Worm (Caenorhabditis elegans): ENCODE results near the gene sri-9.
A peak's percentile ranks its signal among the peaks of the same experiment; 100 is the strongest.

sri-9 gene

DNA sequence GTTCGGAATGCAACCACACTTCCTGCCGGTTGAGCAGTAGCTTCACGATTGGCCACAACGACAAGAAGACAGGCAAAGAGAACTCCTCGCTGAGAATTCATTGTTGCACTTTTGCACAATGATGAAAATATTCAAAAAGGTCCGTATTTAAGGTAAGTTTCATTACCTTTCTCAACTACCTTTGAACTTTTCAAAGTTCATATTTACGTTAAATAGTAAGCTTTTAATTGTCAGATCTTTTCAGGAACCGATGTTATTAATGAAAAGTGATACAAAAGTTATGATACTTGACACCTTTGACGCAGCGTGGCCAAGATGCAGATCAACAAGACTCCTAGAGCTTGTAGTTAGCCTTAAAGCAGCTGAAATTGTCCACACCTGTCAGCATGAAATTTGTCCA, 20.1 kb downstream of the sri-9 start, which contains the start of gene F49H6.12:
Gene F49H6.12, minus strand, starts transcription at position 101 of the 400 bp plus-strand sequence.
- TF ChIP-seq nhr-28 (tag; optimal IDR thresholded peaks at IDR 0.05): no peak
- TF ChIP-seq nhr-25 (tag; optimal IDR thresholded peaks at IDR 0.05): no peak
- no peak for TF ChIP-seq ZK546.5 (tag; optimal IDR thresholded peaks at IDR 0.05)

DNA sequence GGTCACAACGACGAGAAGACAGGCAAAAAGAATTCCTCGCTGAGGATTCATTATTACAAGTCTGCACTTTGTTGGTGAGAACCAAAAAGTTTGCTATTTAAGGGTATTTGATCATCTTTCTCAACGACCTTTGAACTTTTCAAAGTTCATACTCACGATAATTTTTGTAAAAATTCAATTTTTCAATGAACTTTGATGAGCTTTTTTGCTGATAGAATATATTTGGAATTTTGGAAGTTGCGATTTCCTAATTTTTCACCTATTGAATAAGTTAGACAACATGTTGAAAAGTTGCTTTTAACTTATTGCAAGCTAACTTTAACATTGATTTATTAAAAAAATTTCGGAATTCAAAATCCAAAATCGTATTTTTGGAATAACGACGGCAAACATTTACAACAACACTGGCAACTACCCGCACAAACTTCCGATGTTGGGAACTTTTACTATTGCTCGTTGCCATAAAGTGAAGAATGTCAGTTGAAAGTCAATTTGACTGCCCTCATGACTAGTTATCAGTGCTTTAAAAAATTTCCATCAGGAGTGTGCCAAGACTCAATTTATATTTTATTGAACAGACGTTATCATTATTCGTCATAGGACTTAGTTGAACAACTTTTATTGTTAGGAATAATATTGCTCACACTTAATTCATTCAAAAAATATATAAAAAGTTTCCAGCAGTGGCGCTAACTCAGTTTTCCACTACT, 21.5 kb downstream of the sri-9 start, which contains the start of the genes F49H6.8 and F49H6.5:
Gene F49H6.8, minus strand, starts transcription at position 51 of the 710 bp plus-strand sequence.
Gene F49H6.5, plus strand, starts transcription at position 629 of the 710 bp plus-strand sequence.
- TF ChIP-seq egl-5 (tag; optimal IDR thresholded peaks at IDR 0.05) (no peak), ama-1 (optimal IDR thresholded peaks at IDR 0.05) (no peak), ceh-16 (tag; optimal IDR thresholded peaks at IDR 0.05) (no peak), ztf-11 (tag; optimal IDR thresholded peaks at IDR 0.05) (no peak), ceh-28 (tag; optimal IDR thresholded peaks at IDR 0.05) (no peak), elt-2 (tag; optimal IDR thresholded peaks at IDR 0.05) (peak; percentile 70), daf-12 (tag; optimal IDR thresholded peaks at IDR 0.05) (no peak), nfya-1 (tag; optimal IDR thresholded peaks at IDR 0.05; ENCODE audit: insufficient read depth) (no peak), mdl-1 (tag; optimal IDR thresholded peaks at IDR 0.05) (no peak), hmg-11 (tag; optimal IDR thresholded peaks at IDR 0.05) (no peak), nhr-77 (tag; optimal IDR thresholded peaks at IDR 0.05) (no peak), mml-1 (tag; optimal IDR thresholded peaks at IDR 0.05) (no peak), jun-1 (tag; optimal IDR thresholded peaks at IDR 0.05) (peak; percentile 21), egl-27 (tag; optimal IDR thresholded peaks at IDR 0.05) (no peak), nhr-11 (tag; optimal IDR thresholded peaks at IDR 0.05) (no peak), nhr-12 (tag; optimal IDR thresholded peaks at IDR 0.05) (no peak)

DNA sequence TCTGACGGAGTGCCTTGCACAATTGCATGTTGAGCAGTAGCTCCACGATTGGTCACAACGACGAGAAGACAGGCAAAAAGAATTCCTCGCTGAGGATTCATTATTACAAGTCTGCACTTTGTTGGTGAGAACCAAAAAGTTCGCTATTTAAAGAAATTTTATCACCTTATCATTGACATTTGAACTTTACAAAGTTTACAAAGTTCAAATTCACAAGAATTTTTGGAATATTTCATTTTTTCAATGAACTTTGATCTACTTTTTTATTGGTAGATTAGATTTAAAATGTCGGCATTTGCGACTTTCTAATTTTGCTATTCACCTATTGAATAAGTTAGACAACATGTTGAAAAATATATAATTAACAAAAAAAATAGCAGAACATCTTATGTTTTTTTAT, 25.0 kb downstream of the sri-9 start, which contains the start of gene F49H6.15:
Gene F49H6.15, minus strand, starts transcription at position 101 of the 400 bp plus-strand sequence.
- TF ChIP-seq pqm-1 (tag; optimal IDR thresholded peaks at IDR 0.05) (no peak), ama-1 (optimal IDR thresholded peaks at IDR 0.05) (no peak), fkh-2 (tag; optimal IDR thresholded peaks at IDR 0.05) (no peak), fos-1 (tag; optimal IDR thresholded peaks at IDR 0.05) (no peak), nhr-25 (tag; optimal IDR thresholded peaks at IDR 0.05) (no peak), tbx-2 (tag; optimal IDR thresholded peaks at IDR 0.05) (no peak), ceh-9 (tag; optimal IDR thresholded peaks at IDR 0.05) (no peak), ceh-82 (tag; optimal IDR thresholded peaks at IDR 0.05) (no peak), ztf-11 (tag; optimal IDR thresholded peaks at IDR 0.05) (no peak), R02D3.7 (tag; optimal IDR thresholded peaks at IDR 0.05) (no peak), lin-39 (tag; optimal IDR thresholded peaks at IDR 0.05) (no peak), nfya-1 (tag; optimal IDR thresholded peaks at IDR 0.05; ENCODE audit: insufficient read depth) (no peak), nhr-67 (tag; optimal IDR thresholded peaks at IDR 0.05) (no peak)

DNA sequence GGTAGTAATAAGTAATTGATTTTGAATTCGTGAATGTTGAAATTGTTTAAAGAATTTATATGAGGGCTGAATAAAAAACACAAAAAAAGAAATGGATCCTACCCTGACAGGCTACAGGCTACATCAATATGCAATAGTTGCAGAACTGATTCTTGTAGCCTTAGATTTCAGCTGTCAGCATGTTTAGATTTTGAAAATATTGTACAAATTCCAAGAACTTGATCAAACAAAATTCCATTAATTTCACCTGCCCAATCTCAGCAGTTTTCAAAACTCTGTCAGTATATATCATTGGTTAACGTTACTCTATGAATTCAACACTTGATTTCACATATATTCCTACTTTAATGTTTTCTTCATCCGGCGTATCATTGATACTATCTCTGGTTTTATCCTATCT, 29.2 kb downstream of the sri-9 start:
- TF ChIP-seq elt-2 (tag; optimal IDR thresholded peaks at IDR 0.05): no peak
- TF ChIP-seq ztf-11 (tag; optimal IDR thresholded peaks at IDR 0.05): no peak
- no peak for TF ChIP-seq elt-1 (tag; optimal IDR thresholded peaks at IDR 0.05)
- no peak for TF ChIP-seq nhr-12 (tag; optimal IDR thresholded peaks at IDR 0.05)
- no peak for TF ChIP-seq unc-39 (tag; optimal IDR thresholded peaks at IDR 0.05)
- no peak for TF ChIP-seq egl-5 (tag; optimal IDR thresholded peaks at IDR 0.05)
- TF ChIP-seq hmg-11 (tag; optimal IDR thresholded peaks at IDR 0.05): no peak
- no peak for TF ChIP-seq ama-1 (optimal IDR thresholded peaks at IDR 0.05)
- no peak for TF ChIP-seq nfya-1 (tag; optimal IDR thresholded peaks at IDR 0.05; ENCODE audit: insufficient read depth)
- no peak for TF ChIP-seq nhr-67 (tag; optimal IDR thresholded peaks at IDR 0.05)
- no peak for TF ChIP-seq ZK546.5 (tag; optimal IDR thresholded peaks at IDR 0.05)
- TF ChIP-seq nhr-23 (tag; optimal IDR thresholded peaks at IDR 0.05): no peak
- TF ChIP-seq lsy-12 (tag; optimal IDR thresholded peaks at IDR 0.05): no peak
- TF ChIP-seq aly-2 (tag; optimal IDR thresholded peaks at IDR 0.05): no peak
- no peak for TF ChIP-seq nhr-237 (tag; optimal IDR thresholded peaks at IDR 0.05)
- no peak for TF ChIP-seq nhr-76 (tag; optimal IDR thresholded peaks at IDR 0.05)
- no peak for TF ChIP-seq fkh-2 (tag; optimal IDR thresholded peaks at IDR 0.05)
- no peak for TF ChIP-seq lin-15B (tag; optimal IDR thresholded peaks at IDR 0.05)

Data from whole organism, L3 larva.